Fruit fly (Drosophila melanogaster) whole organism, embryonic: ENCODE data around the gene CG1951.

Source experiments
- Ada2b ChIP-seq: fragments of 200-800 bp; sonication (Bioruptor generic); IDR thresholded peaks from 2 replicates; pipeline ENCODE4 v1.3.6; 2022; ENCODE audit warnings: missing biosample characterization, missing genetic modification characterization
- Aef1 ChIP-seq: fragments of 200-800 bp; sonication (Bioruptor generic); IDR thresholded peaks from 3 replicates; pipeline ENCODE4 v1.3.6; 2022; ENCODE audit warnings: missing biosample characterization, missing genetic modification characterization
- Atf6 ChIP-seq: fragments of 200-800 bp; sonication (Bioruptor generic); IDR thresholded peaks from 2 replicates; pipeline ENCODE4 v1.3.6; 2022; ENCODE audit warnings: missing biosample characterization, missing genetic modification characterization
- BEAF-32 ChIP-seq: fragments of 200-800 bp; sonication (Bioruptor generic); optimal IDR thresholded peaks from 3 replicates; lab custom pipeline; 2017; ENCODE audit warnings: missing biosample characterization, missing genetic modification characterization, mild to moderate bottlenecking, moderate library complexity, missing genetic modification reagents
- CG10366 ChIP-seq: fragments of 200-800 bp; sonication (Bioruptor generic); IDR thresholded peaks from 2 replicates; pipeline ENCODE4 v1.3.6; 2022; ENCODE audit warnings: missing biosample characterization, missing genetic modification characterization
- CG13287 ChIP-seq: fragments of 200-800 bp; sonication (Bioruptor generic); IDR thresholded peaks from 2 replicates; pipeline ENCODE4 v1.3.6; 2022; ENCODE audit warnings: missing biosample characterization, missing genetic modification characterization; ENCODE audit not compliant: partially characterized antibody
- CG15514 ChIP-seq: fragments of 200-800 bp; sonication (Bioruptor generic); optimal IDR thresholded peaks from 3 replicates; lab custom pipeline; 2017; ENCODE audit warnings: missing biosample characterization, missing genetic modification characterization, mild to moderate bottlenecking, moderate library complexity, missing genetic modification reagents
- CG15696 ChIP-seq: fragments of 200-800 bp; sonication (Bioruptor generic); optimal IDR thresholded peaks from 2 replicates; lab custom pipeline; 2019; ENCODE audit warnings: missing biosample characterization, mild to moderate bottlenecking, missing genetic modification characterization, moderate library complexity
- CG17385 ChIP-seq: fragments of 200-800 bp; sonication (Bioruptor generic); optimal IDR thresholded peaks from 3 replicates; lab custom pipeline; 2018; ENCODE audit warnings: missing biosample characterization, mild to moderate bottlenecking, missing genetic modification characterization
- CG34224 ChIP-seq: fragments of 200-800 bp; sonication (Bioruptor generic); IDR thresholded peaks from 3 replicates; pipeline ENCODE4 v1.3.6; 2022; ENCODE audit warnings: missing biosample characterization, missing genetic modification characterization; ENCODE audit not compliant: partially characterized antibody
- CG34422 ChIP-seq: fragments of 200-800 bp; sonication (Bioruptor generic); IDR thresholded peaks from 3 replicates; pipeline ENCODE4 v1.3.6; 2022; ENCODE audit warnings: missing biosample characterization, missing genetic modification characterization
- CG4328 ChIP-seq: fragments of 200-800 bp; sonication (Bioruptor generic); optimal IDR thresholded peaks from 3 replicates; lab custom pipeline; 2017; ENCODE audit warnings: missing biosample characterization, missing genetic modification reagents, missing genetic modification characterization
- CG7556 ChIP-seq: fragments of 200-800 bp; sonication (Bioruptor generic); optimal IDR thresholded peaks from 2 replicates; lab custom pipeline; 2017; ENCODE audit warnings: missing biosample characterization, mild to moderate bottlenecking, missing genetic modification characterization
- CG7745 ChIP-seq: fragments of 200-800 bp; sonication (Bioruptor generic); optimal IDR thresholded peaks from 2 replicates; lab custom pipeline; 2018; ENCODE audit warnings: missing biosample characterization, mild to moderate bottlenecking, missing genetic modification characterization, moderate library complexity
- D19B ChIP-seq: fragments of 200-800 bp; sonication (Bioruptor generic); optimal IDR thresholded peaks from 2 replicates; lab custom pipeline; 2017; ENCODE audit warnings: missing biosample characterization, mild to moderate bottlenecking, missing genetic modification characterization
- Dll ChIP-seq: fragments of 200-800 bp; sonication (Bioruptor generic); IDR thresholded peaks from 4 replicates; pipeline ENCODE4 v1.3.6; 2022; ENCODE audit warnings: missing biosample characterization, missing genetic modification characterization; ENCODE audit not compliant: partially characterized antibody
- Dp ChIP-seq: fragments of 200-800 bp; sonication (Bioruptor generic); optimal IDR thresholded peaks from 2 replicates; lab custom pipeline; 2018; ENCODE audit warnings: missing biosample characterization, mild to moderate bottlenecking, missing genetic modification characterization, moderate library complexity
- Dref ChIP-seq: fragments of 200-800 bp; sonication (Bioruptor generic); IDR thresholded peaks from 2 replicates; pipeline ENCODE4 v1.3.6; 2022; ENCODE audit warnings: missing biosample characterization, missing genetic modification characterization
- E2f2 ChIP-seq: fragments of 200-800 bp; sonication (Bioruptor generic); IDR thresholded peaks from 2 replicates; pipeline ENCODE4 v1.3.6; 2022; ENCODE audit warnings: missing biosample characterization, missing genetic modification characterization
- H15 ChIP-seq: fragments of 200-800 bp; sonication (Bioruptor generic); IDR thresholded peaks from 3 replicates; pipeline ENCODE4 v1.3.6; 2022; ENCODE audit warnings: missing biosample characterization, missing genetic modification characterization
- H2.0 ChIP-seq: fragments of 200-800 bp; sonication (Bioruptor generic); IDR thresholded peaks from 2 replicates; pipeline ENCODE4 v1.3.6; 2022; ENCODE audit warnings: missing biosample characterization, missing genetic modification characterization
- HLH4C ChIP-seq: fragments of 200-800 bp; sonication (Bioruptor generic); IDR thresholded peaks from 3 replicates; pipeline ENCODE4 v1.3.6; 2022; ENCODE audit warnings: missing biosample characterization, missing genetic modification characterization; ENCODE audit not compliant: partially characterized antibody
- Jarid2 ChIP-seq: fragments of 200-800 bp; sonication (Bioruptor generic); optimal IDR thresholded peaks from 3 replicates; lab custom pipeline; 2017; ENCODE audit warnings: mild to moderate bottlenecking, missing biosample characterization, missing genetic modification reagents, missing genetic modification characterization
- MBD-R2 ChIP-seq: fragments of 200-800 bp; sonication (Bioruptor generic); IDR thresholded peaks from 2 replicates; pipeline ENCODE4 v1.3.6; 2022; ENCODE audit warnings: missing biosample characterization, missing genetic modification characterization
- MESR4 ChIP-seq: fragments of 200-800 bp; sonication (Bioruptor generic); optimal IDR thresholded peaks from 2 replicates; lab custom pipeline; 2018; ENCODE audit warnings: missing biosample characterization, mild to moderate bottlenecking, missing genetic modification characterization, moderate library complexity
- Med ChIP-seq: fragments of 200-800 bp; sonication (Bioruptor generic); peaks from one replicate; lab custom pipeline; 2016; ENCODE audit warnings: missing biosample characterization, missing genetic modification characterization, mild to moderate bottlenecking, inconsistent platforms, moderate library complexity
- Ptx1 ChIP-seq: fragments of 200-800 bp; sonication (Bioruptor generic); IDR thresholded peaks from 2 replicates; pipeline ENCODE4 v1.3.6; 2022; ENCODE audit warnings: missing biosample characterization, missing genetic modification characterization
- Scr ChIP-seq: fragments of 200-800 bp; sonication (Bioruptor generic); IDR thresholded peaks from 2 replicates; pipeline ENCODE4 v1.3.6; 2022; ENCODE audit warnings: missing biosample characterization, missing genetic modification characterization; ENCODE audit not compliant: partially characterized antibody
- Sry-δ ChIP-seq: fragments of 200-800 bp; sonication (Bioruptor generic); optimal IDR thresholded peaks from 2 replicates; lab custom pipeline; 2016; ENCODE audit warnings: missing biosample characterization, missing genetic modification characterization
- Xrp1 ChIP-seq: fragments of 200-800 bp; sonication (Bioruptor generic); IDR thresholded peaks from 2 replicates; pipeline ENCODE4 v1.3.6; 2022; ENCODE audit warnings: missing biosample characterization, missing genetic modification characterization
- ab ChIP-seq: fragments of 200-800 bp; sonication (Bioruptor generic); optimal IDR thresholded peaks from 2 replicates; lab custom pipeline; 2016; ENCODE audit warnings: missing biosample characterization, missing genetic modification characterization
- abd-A ChIP-seq: fragments of 200-800 bp; sonication (Bioruptor generic); optimal IDR thresholded peaks from 3 replicates; lab custom pipeline; 2019; ENCODE audit warnings: missing biosample characterization, mild to moderate bottlenecking, missing genetic modification characterization, moderate library complexity
- amos ChIP-seq: fragments of 200-800 bp; sonication (Bioruptor generic); IDR thresholded peaks from 2 replicates; pipeline ENCODE4 v1.3.6; 2022; ENCODE audit warnings: missing biosample characterization, missing genetic modification characterization; ENCODE audit not compliant: partially characterized antibody
- bbx ChIP-seq: fragments of 200-800 bp; sonication (Bioruptor generic); IDR thresholded peaks from 2 replicates; pipeline ENCODE4 v1.3.6; 2022; ENCODE audit warnings: missing biosample characterization, missing genetic modification characterization; ENCODE audit not compliant: partially characterized antibody
- ci ChIP-seq: fragments of 200-800 bp; sonication (Bioruptor generic); IDR thresholded peaks from 3 replicates; pipeline ENCODE4 v1.3.6; 2022; ENCODE audit warnings: missing biosample characterization, missing genetic modification characterization
- dm ChIP-seq: fragments of 200-800 bp; sonication (Bioruptor generic); optimal IDR thresholded peaks from 3 replicates; lab custom pipeline; 2016; ENCODE audit warnings: missing biosample characterization, missing genetic modification characterization
- exex ChIP-seq: fragments of 200-800 bp; sonication (Bioruptor generic); optimal IDR thresholded peaks from 4 replicates; lab custom pipeline; 2018; ENCODE audit warnings: missing biosample characterization, mild to moderate bottlenecking, missing genetic modification characterization, moderate library complexity
- hbn ChIP-seq: fragments of 200-800 bp; sonication (Bioruptor generic); IDR thresholded peaks from 2 replicates; pipeline ENCODE4 v1.3.6; 2022; ENCODE audit warnings: missing biosample characterization, missing genetic modification characterization; ENCODE audit not compliant: partially characterized antibody
- pzg ChIP-seq: fragments of 200-800 bp; sonication (Bioruptor generic); optimal IDR thresholded peaks from 3 replicates; lab custom pipeline; 2018; ENCODE audit warnings: missing biosample characterization, mild to moderate bottlenecking, missing genetic modification characterization, moderate library complexity
- sc ChIP-seq, 3 experiments: fragments of >200 bp in 2 of 3; fragments of 200-800 bp in 1 of 3; sonication (Bioruptor generic) in 1 of 3; optimal IDR thresholded peaks; 2 replicates in 2 of 3; 3 replicates in 1 of 3; lab custom pipeline; 2017; ENCODE audit warnings: mild to moderate bottlenecking in 1 of 3, missing biosample characterization in 1 of 3, missing genetic modification characterization in 1 of 3, missing genetic modification reagents in 1 of 3
- stwl ChIP-seq: fragments of 200-800 bp; sonication (Bioruptor generic); optimal IDR thresholded peaks from 3 replicates; lab custom pipeline; 2018; ENCODE audit warnings: missing biosample characterization, mild to moderate bottlenecking, missing genetic modification characterization, moderate library complexity
- trem ChIP-seq: fragments of 200-800 bp; optimal IDR thresholded peaks from 3 replicates; lab custom pipeline; 2019; ENCODE audit warnings: missing biosample characterization, mild to moderate bottlenecking, missing genetic modification characterization, moderate library complexity
- usp ChIP-seq: fragments of >200 bp; optimal IDR thresholded peaks from 2 replicates; lab custom pipeline; 2017; ENCODE audit warnings: missing biosample characterization, missing genetic modification characterization
- zen2 ChIP-seq: fragments of 200-800 bp; sonication (Bioruptor generic); IDR thresholded peaks from 3 replicates; pipeline ENCODE4 v1.3.6; 2022; ENCODE audit warnings: missing biosample characterization, missing genetic modification characterization; ENCODE audit not compliant: partially characterized antibody
- zf30C ChIP-seq: fragments of 200-800 bp; sonication (Bioruptor generic); optimal IDR thresholded peaks from 3 replicates; lab custom pipeline; 2018; ENCODE audit warnings: missing biosample characterization, mild to moderate bottlenecking, missing genetic modification characterization

The CG1951 gene

DNA sequence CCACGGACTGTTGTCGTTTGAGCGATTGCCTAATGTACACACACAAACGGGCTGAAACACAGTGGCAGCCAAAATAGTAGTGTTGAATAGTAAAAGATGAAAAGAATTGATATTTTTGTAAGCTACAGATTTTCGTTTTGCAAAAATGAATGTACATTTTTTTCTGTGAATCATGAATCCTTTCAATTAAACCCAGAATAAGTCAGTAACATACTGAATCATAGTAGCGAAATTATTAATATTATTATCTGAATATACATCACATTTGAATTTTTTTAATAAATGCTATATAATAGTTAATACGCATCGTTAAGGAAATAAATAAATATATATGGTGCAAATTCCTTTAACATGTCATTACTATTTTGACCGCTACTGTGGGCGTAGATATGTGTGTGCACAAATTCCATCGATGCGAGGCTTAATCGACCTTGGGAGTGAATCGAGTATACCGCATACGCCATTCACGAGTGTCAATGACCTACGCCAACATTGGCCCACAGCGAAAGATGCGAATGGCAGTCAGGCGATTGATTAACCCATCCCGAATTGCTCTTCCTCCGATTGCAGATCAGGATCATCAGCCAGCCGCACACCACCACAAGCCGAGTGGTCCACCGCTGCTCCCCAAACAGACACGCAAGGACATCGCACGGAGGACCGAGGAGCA, 13.6 kb downstream of the CG1951 start (continued):
- TF ChIP-seq abd-A (tag; lab: Kevin White, UChicago) = no peak
- TF ChIP-seq trem (tag; lab: Kevin White, UChicago) = peak; percentile 40
- TF ChIP-seq HLH4C = no peak
- TF ChIP-seq Atf6 (GFP tag; lab: Robert Waterston, UW) = peak; percentile 74
- no peak for TF ChIP-seq ab
- no peak for TF ChIP-seq zf30C
- TF ChIP-seq CG15696 (tag; lab: Kevin White, UChicago) = no peak
- no peak for TF ChIP-seq usp
- TF ChIP-seq Aef1 (GFP tag; lab: Robert Waterston, UW) = peak; percentile 46; the same call in 1 of the 3 replicates
- TF ChIP-seq Ptx1 = peak; percentile 70
- peak; percentile 80 for TF ChIP-seq CG7556 (GFP tag; lab: Kevin White, UChicago)
- TF ChIP-seq sc (optimal IDR thresholded peaks at IDR 0.05; lab: Kevin White, UChicago) = no peak
- TF ChIP-seq sc (GFP tag; optimal IDR thresholded peaks at IDR 0.05; lab: Kevin White, UChicago) = peak; percentile 54
- TF ChIP-seq CG15514 (GFP tag; lab: Kevin White, UChicago) = no peak
- no peak for TF ChIP-seq BEAF-32 (GFP tag; lab: Kevin White, UChicago)
- TF ChIP-seq CG10366 = peak; percentile 48; the same call in 1 of the 2 replicates
- peak; percentile 48 for TF ChIP-seq CG4328 (GFP tag; lab: Kevin White, UChicago)
- TF ChIP-seq, all 482 proteins: peak for 178

dm6 chr3R:29049055-29049722, 22.2 kb downstream of the CG1951 start, which contains the start of gene CG11837:
Gene CG11837 (plus strand): TSS chr3R:29049493.
- TF ChIP-seq E2f2 (GFP tag; lab: Robert Waterston, UW) (peak; percentile 16; the same call in 1 of the 2 replicates), Xrp1 (GFP tag; lab: Robert Waterston, UW) (no peak), Scr (GFP tag; lab: Robert Waterston, UW) (peak; percentile 42), CG13287 (GFP tag; lab: Robert Waterston, UW) (peak; percentile 51; the same call in 1 of the 2 replicates), MBD-R2 (GFP tag; lab: Robert Waterston, UW) (peak; percentile 50; the same call in 1 of the 2 replicates), MESR4 (GFP tag; lab: Kevin White, UChicago) (peak; percentile 32), BEAF-32 (GFP tag; lab: Kevin White, UChicago) (peak; percentile 29), CG34422 (peak; percentile 14; the same call in 1 of the 3 replicates), CG17385 (GFP tag; lab: Kevin White, UChicago) (peak; percentile 93), zen2 (0 out of 3 replicates have a peak, but pooled peaks have one; percentile 4), Dref (GFP tag; lab: Robert Waterston, UW) (peak; percentile 49), CG34224 (GFP tag; lab: Robert Waterston, UW) (peak; percentile 56; the same call in 1 of the 3 replicates), H2.0 (GFP tag; lab: Robert Waterston, UW) (no peak), Sry-δ (GFP tag; lab: Kevin White, UChicago) (peak; percentile 2), Dll (GFP tag; lab: Robert Waterston, UW) (peak; percentile 49; the same call in 1 of the 4 replicates), hbn (GFP tag; lab: Robert Waterston, UW) (0 out of 2 replicates have a peak, but pooled peaks have one; percentile 25), ci (GFP tag; lab: Robert Waterston, UW) (no peak), Med (GFP tag; lab: Kevin White, UChicago) (peak; percentile 28), CG7745 (no peak), Dp (GFP tag; lab: Kevin White, UChicago) (peak; percentile 5), bbx (GFP tag; lab: Robert Waterston, UW) (peak; percentile 48; the same call in 1 of the 2 replicates), H15 (GFP tag; lab: Robert Waterston, UW) (no peak), CG4328 (GFP tag; lab: Kevin White, UChicago) (no peak), D19B (GFP tag; lab: Kevin White, UChicago) (no peak), stwl (tag; lab: Kevin White, UChicago) (peak; percentile 4), exex (tag; lab: Kevin White, UChicago) (no peak), Ada2b (GFP tag; lab: Robert Waterston, UW) (no peak), pzg (GFP tag; lab: Kevin White, UChicago) (peak; percentile 14), Jarid2 (GFP tag; lab: Kevin White, UChicago) (no peak), dm (peak; percentile 86), amos (GFP tag; lab: Robert Waterston, UW) (peak; percentile 25; the same call in 1 of the 2 replicates)
- TF ChIP-seq, all 482 proteins: peak for 21
